Fruit fly (Drosophila melanogaster): ENCODE data around the gene slmo.

DNA sequence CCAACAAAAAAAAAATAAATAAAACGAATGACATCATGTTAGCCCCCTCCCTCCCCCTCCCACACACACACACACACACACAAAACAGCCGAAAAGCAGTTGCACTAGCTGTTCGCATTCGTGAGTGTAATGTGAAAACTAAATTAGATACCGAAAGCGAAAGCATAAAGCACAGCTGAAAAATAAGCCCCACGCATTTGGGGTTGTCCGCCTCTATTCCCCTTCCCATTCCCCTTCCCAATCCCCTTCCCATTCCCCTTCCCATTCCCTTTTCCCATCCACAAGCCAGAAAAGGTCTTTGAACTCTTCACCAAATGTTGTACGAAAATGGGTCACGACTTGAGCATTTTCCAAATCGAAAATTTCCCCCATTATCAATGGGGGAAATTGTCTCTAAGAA is 26.8 kb upstream of the slmo start:
- TF ChIP-seq cnc (optimal IDR thresholded peaks at IDR 0.05) (no peak), CG12768 (GFP tag; optimal IDR thresholded peaks at IDR 0.05) (no peak), CG7101 (tag; optimal IDR thresholded peaks at IDR 0.05) (no peak), CG11617 (GFP tag; optimal IDR thresholded peaks at IDR 0.05) (no peak), CG33017 (tag; optimal IDR thresholded peaks at IDR 0.05) (no peak), CG7045 (GFP tag; optimal IDR thresholded peaks at IDR 0.05) (no peak), CG1620 (GFP tag; optimal IDR thresholded peaks at IDR 0.05) (no peak), Mnt (GFP tag; optimal IDR thresholded peaks at IDR 0.05) (no peak), kay (GFP tag; ENCODE audit: borderline replicate concordance) (no peak), bab1 (GFP tag; optimal IDR thresholded peaks at IDR 0.05) (no peak), CG5204 (GFP tag; optimal IDR thresholded peaks at IDR 0.05) (no peak), tj (GFP tag; optimal IDR thresholded peaks at IDR 0.05) (no peak)

Data from whole organism, adult.